Fruit fly (Drosophila melanogaster): Measurements from ENCODE around the gene CG17721.

Gene CG17721

DNA sequence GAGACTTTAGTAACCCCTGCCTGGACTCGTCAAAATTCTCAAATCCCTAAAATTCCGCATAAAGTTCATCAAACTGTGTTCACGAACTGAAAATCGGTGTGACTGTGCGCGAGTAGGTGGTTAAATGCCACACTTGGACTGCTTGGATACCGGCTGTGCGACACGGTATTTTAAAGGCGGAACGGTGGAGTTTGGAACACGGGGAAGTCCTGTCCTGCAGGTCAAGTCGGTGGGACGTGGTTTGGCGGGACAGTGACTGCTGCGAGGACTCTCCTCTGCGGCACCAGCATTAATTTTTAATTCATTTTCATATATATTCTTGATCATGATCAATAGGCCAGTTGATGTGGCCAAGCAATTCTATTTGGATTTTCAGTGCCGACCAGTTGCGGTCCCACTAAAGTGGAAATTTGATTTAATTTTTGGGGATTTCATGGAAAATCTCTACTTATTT lies at the start of gene CG17721, which contains the start of gene Arfip (continued):
- TF ChIP-seq CG11398 (GFP tag; optimal IDR thresholded peaks at IDR 0.05) (no peak), D (optimal IDR thresholded peaks at IDR 0.05) (peak; percentile 51), D (GFP tag; optimal IDR thresholded peaks at IDR 0.05) (no peak), CG14667 (GFP tag; IDR thresholded peaks at IDR 0.05) (no peak), sna (GFP tag; IDR thresholded peaks at IDR 0.05; ENCODE audit: partially characterized antibody) (no peak), Ptx1 (GFP tag; IDR thresholded peaks at IDR 0.05) (no peak), CG8944 (GFP tag; optimal IDR thresholded peaks at IDR 0.05) (no peak), zfh1 (GFP tag; IDR thresholded peaks at IDR 0.05) (no peak), ash1 (GFP tag; optimal IDR thresholded peaks at IDR 0.05) (no peak), C15 (GFP tag; IDR thresholded peaks at IDR 0.05) (no peak), Atf3 (GFP tag; optimal IDR thresholded peaks at IDR 0.05) (no peak), CG4282 (GFP tag; optimal IDR thresholded peaks at IDR 0.05) (no peak), al (GFP tag; IDR thresholded peaks at IDR 0.05) (no peak), dati (GFP tag; IDR thresholded peaks at IDR 0.05) (no peak), CG5245 (GFP tag; optimal IDR thresholded peaks at IDR 0.05) (no peak), grau (tag; optimal IDR thresholded peaks at IDR 0.05) (peak; percentile 20), CG1024 (GFP tag; IDR thresholded peaks at IDR 0.05) (no peak), Bdp1 (GFP tag; optimal IDR thresholded peaks at IDR 0.05) (no peak), CG13296 (GFP tag; optimal IDR thresholded peaks at IDR 0.05) (no peak), exex (tag; optimal IDR thresholded peaks at IDR 0.05) (no peak), Hey (tag; optimal IDR thresholded peaks at IDR 0.05) (no peak), CG18476 (GFP tag; optimal IDR thresholded peaks at IDR 0.05) (no peak), CG3847 (GFP tag; IDR thresholded peaks at IDR 0.05) (0 out of 2 replicates have a peak, but pooled peaks have one; percentile 23), eyg (GFP tag; optimal IDR thresholded peaks at IDR 0.05) (no peak), pum (GFP tag; optimal IDR thresholded peaks at IDR 0.05) (no peak), sug (tag; optimal IDR thresholded peaks at IDR 0.05) (peak; percentile 16), Tbp (GFP tag; optimal IDR thresholded peaks at IDR 0.05) (no peak), bbx (GFP tag; IDR thresholded peaks at IDR 0.05; ENCODE audit: partially characterized antibody) (no peak), chm (GFP tag; IDR thresholded peaks at IDR 0.05) (no peak), Bgb (GFP tag; IDR thresholded peaks at IDR 0.05; ENCODE audit: partially characterized antibody) (no peak), CrebB (tag; optimal IDR thresholded peaks at IDR 0.05) (no peak), CG8089 (GFP tag; optimal IDR thresholded peaks at IDR 0.05) (no peak), CTCF (GFP tag; optimal IDR thresholded peaks at IDR 0.05) (no peak), fd96Cb (tag; optimal IDR thresholded peaks at IDR 0.05) (no peak), cas (GFP tag; IDR thresholded peaks at IDR 0.05) (no peak), danr (GFP tag; IDR thresholded peaks at IDR 0.05) (no peak), CG13775 (GFP tag; optimal IDR thresholded peaks at IDR 0.05) (no peak), Neu2 (GFP tag; optimal IDR thresholded peaks at IDR 0.05; ENCODE audit: borderline replicate concordance) (no peak), CG15696 (tag; optimal IDR thresholded peaks at IDR 0.05) (no peak), Aef1 (GFP tag; IDR thresholded peaks at IDR 0.05) (no peak), NfI (GFP tag; optimal IDR thresholded peaks at IDR 0.05) (no peak), Fer3 (tag; optimal IDR thresholded peaks at IDR 0.05) (no peak), fu2 (GFP tag; optimal IDR thresholded peaks at IDR 0.05) (no peak), CG11085 (GFP tag; IDR thresholded peaks at IDR 0.05) (no peak), zen (tag; optimal IDR thresholded peaks at IDR 0.05) (no peak), hbn (GFP tag; IDR thresholded peaks at IDR 0.05; ENCODE audit: partially characterized antibody) (no peak), CkIIα-i1 (GFP tag; IDR thresholded peaks at IDR 0.05) (no peak), dpn (GFP tag; optimal IDR thresholded peaks at IDR 0.05) (no peak), Xrp1 (GFP tag; IDR thresholded peaks at IDR 0.05) (no peak), pan (optimal IDR thresholded peaks at IDR 0.05) (no peak), pan (GFP tag; optimal IDR thresholded peaks at IDR 0.05 in 1 of 2, IDR thresholded peaks at IDR 0.05 in 1 of 2) (no peak), CG10654 (GFP tag; optimal IDR thresholded peaks at IDR 0.05) (no peak), CG9437 (GFP tag; optimal IDR thresholded peaks at IDR 0.05) (no peak), TFAM (GFP tag; optimal IDR thresholded peaks at IDR 0.05) (no peak)
